Fruit fly (Drosophila melanogaster) whole organism, pupa: ENCODE results near the gene Syx13.

ENCODE experiments used
- CG10348 ChIP-seq: fragments of 200-800 bp; sonication (Bioruptor generic); IDR thresholded peaks from 2 replicates; pipeline ENCODE4 v1.3.6; 2022; ENCODE audit warnings: missing biosample characterization, missing genetic modification characterization
- CG12605 ChIP-seq: fragments of 200-800 bp; sonication (Bioruptor generic); IDR thresholded peaks from 2 replicates; pipeline ENCODE4 v1.3.6; 2022; ENCODE audit warnings: missing biosample characterization, missing genetic modification characterization
- CG13204 ChIP-seq: fragments of 200-800 bp; sonication (Bioruptor generic); optimal IDR thresholded peaks from 2 replicates; lab custom pipeline; 2018; ENCODE audit warnings: missing biosample characterization, mild to moderate bottlenecking, missing genetic modification characterization, moderate library complexity
- CG14655 ChIP-seq: fragments of 200-800 bp; sonication (Bioruptor generic); optimal IDR thresholded peaks from 3 replicates; lab custom pipeline; 2017; ENCODE audit warnings: mild to moderate bottlenecking, missing biosample characterization, missing genetic modification reagents, missing genetic modification characterization
- CG15710 ChIP-seq: fragments of 200-800 bp; sonication (Bioruptor generic); optimal IDR thresholded peaks from 2 replicates; lab custom pipeline; 2018; ENCODE audit warnings: missing biosample characterization, mild to moderate bottlenecking, missing genetic modification characterization, moderate library complexity
- CG17806 ChIP-seq: fragments of 200-800 bp; sonication (Bioruptor generic); optimal IDR thresholded peaks from 2 replicates; lab custom pipeline; 2018; ENCODE audit warnings: missing biosample characterization, mild to moderate bottlenecking, missing genetic modification characterization, moderate library complexity
- CG4496 ChIP-seq: fragments of 200-800 bp; sonication (Bioruptor generic); IDR thresholded peaks from 3 replicates; pipeline ENCODE4 v1.3.6; 2022; ENCODE audit warnings: missing biosample characterization, missing genetic modification characterization
- D1 ChIP-seq: fragments of 200-800 bp; sonication (Bioruptor generic); optimal IDR thresholded peaks from 2 replicates; lab custom pipeline; 2018; ENCODE audit warnings: missing biosample characterization, mild to moderate bottlenecking, missing genetic modification characterization, moderate library complexity
- EcR ChIP-seq: fragments of 200-800 bp; sonication (Bioruptor generic); optimal IDR thresholded peaks from 3 replicates; lab custom pipeline; 2019; ENCODE audit warnings: missing biosample characterization, missing genetic modification characterization, mild to moderate bottlenecking, moderate library complexity, missing genetic modification reagents
- Ets98B ChIP-seq: fragments of 200-800 bp; sonication (Bioruptor generic); IDR thresholded peaks from 2 replicates; pipeline ENCODE4 v1.3.6; 2022; ENCODE audit warnings: missing biosample characterization, missing genetic modification characterization
- Pif1A ChIP-seq: fragments of 200-800 bp; sonication (Bioruptor generic); optimal IDR thresholded peaks from 3 replicates; lab custom pipeline; 2016; ENCODE audit warnings: missing biosample characterization, missing genetic modification characterization
- Pif1B ChIP-seq: fragments of 200-800 bp; sonication (Bioruptor generic); optimal IDR thresholded peaks from 3 replicates; lab custom pipeline; 2016; ENCODE audit warnings: missing biosample characterization, missing genetic modification characterization
- Snoo ChIP-seq: fragments of 200-800 bp; sonication (Bioruptor generic); optimal IDR thresholded peaks from 3 replicates; lab custom pipeline; 2017; ENCODE audit warnings: missing biosample characterization, mild to moderate bottlenecking, missing genetic modification characterization, inconsistent platforms
- rn ChIP-seq: fragments of 200-800 bp; sonication (Bioruptor generic); IDR thresholded peaks from 2 replicates; pipeline ENCODE4 v1.3.6; 2022; ENCODE audit warnings: missing biosample characterization, missing genetic modification characterization

DNA sequence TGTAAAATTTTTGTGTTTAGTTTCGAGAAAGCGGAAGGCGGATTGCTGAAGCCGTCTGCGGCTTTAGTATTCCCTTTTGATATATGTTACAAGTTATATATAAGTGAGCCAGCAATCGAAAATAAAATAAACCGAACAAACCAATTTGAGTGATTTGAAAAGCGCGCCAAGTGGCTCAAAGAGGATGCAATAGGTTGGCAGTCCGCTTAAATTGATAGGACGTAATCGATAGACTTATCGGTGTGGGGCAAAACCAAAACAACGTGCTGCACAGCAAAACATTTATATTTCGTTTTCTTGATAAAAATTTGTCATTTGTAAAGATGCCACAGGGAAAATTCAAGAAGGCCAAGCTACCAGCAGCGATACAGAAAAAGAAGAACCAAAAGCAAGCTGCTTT, 2.5 kb downstream of the Syx13 start, which contains the start of gene CG11279:
- no peak for TF ChIP-seq D1
- no peak for TF ChIP-seq Ets98B
- no peak for TF ChIP-seq CG4496 (GFP tag; lab: Robert Waterston, UW)
- no peak for TF ChIP-seq Pif1B (GFP tag; lab: Kevin White, UChicago)
- TF ChIP-seq CG13204 (GFP tag; lab: Kevin White, UChicago) = no peak
- no peak for TF ChIP-seq Snoo (tag; lab: Kevin White, UChicago)
- TF ChIP-seq Pif1A (GFP tag; lab: Kevin White, UChicago) = no peak
- TF ChIP-seq CG15710 (tag; lab: Kevin White, UChicago) = no peak
- no peak for TF ChIP-seq CG12605 (GFP tag; lab: Robert Waterston, UW)
- no peak for TF ChIP-seq CG17806
- no peak for TF ChIP-seq EcR (GFP tag; lab: Kevin White, UChicago)
- TF ChIP-seq rn (GFP tag; lab: Robert Waterston, UW) = no peak
- TF ChIP-seq CG14655 (GFP tag; lab: Kevin White, UChicago) = no peak
- no peak for TF ChIP-seq CG10348 (GFP tag; lab: Robert Waterston, UW)
